Fruit fly (Drosophila melanogaster) whole organism, prepupa: Measurements from ENCODE around the gene Bap60.

Experiments
- CG10631 ChIP-seq: fragments of 200-800 bp; sonication (Bioruptor generic); optimal IDR thresholded peaks from 2 replicates; lab custom pipeline; 2016; ENCODE audit warnings: missing biosample characterization, missing genetic modification characterization
- CG10669 ChIP-seq: fragments of 200-800 bp; sonication (Bioruptor generic); optimal IDR thresholded peaks from 3 replicates; lab custom pipeline; 2018; ENCODE audit warnings: missing biosample characterization, mild to moderate bottlenecking, missing genetic modification characterization, moderate library complexity
- CG11902 ChIP-seq: fragments of 200-800 bp; sonication (Bioruptor generic); optimal IDR thresholded peaks from 3 replicates; lab custom pipeline; 2016; ENCODE audit warnings: missing biosample characterization, missing genetic modification characterization
- CG1621 ChIP-seq: fragments of 200-800 bp; sonication (Bioruptor generic); optimal IDR thresholded peaks from 3 replicates; lab custom pipeline; 2018; ENCODE audit warnings: missing biosample characterization, mild to moderate bottlenecking, missing genetic modification characterization
- CG16779 ChIP-seq: fragments of 200-800 bp; sonication (Bioruptor generic); optimal IDR thresholded peaks from 3 replicates; lab custom pipeline; 2017; ENCODE audit warnings: missing biosample characterization, mild to moderate bottlenecking, missing genetic modification characterization
- CG3032 ChIP-seq: fragments of 200-800 bp; optimal IDR thresholded peaks from 2 replicates; lab custom pipeline; 2019; ENCODE audit warnings: missing biosample characterization, mild to moderate bottlenecking, missing genetic modification characterization, moderate library complexity
- CG3919 ChIP-seq: fragments of 200-800 bp; sonication (Bioruptor generic); optimal IDR thresholded peaks from 3 replicates; lab custom pipeline; 2016; ENCODE audit warnings: missing biosample characterization, missing genetic modification characterization
- CG4318 ChIP-seq: fragments of 200-800 bp; sonication (Bioruptor generic); optimal IDR thresholded peaks from 3 replicates; lab custom pipeline; 2017; ENCODE audit warnings: missing biosample characterization, mild to moderate bottlenecking, missing genetic modification characterization
- CG6163 ChIP-seq: fragments of 200-800 bp; sonication (Bioruptor generic); IDR thresholded peaks from 3 replicates; pipeline ENCODE4 v1.3.6; 2022; ENCODE audit warnings: missing biosample characterization, missing genetic modification characterization
- CG6276 ChIP-seq: fragments of 200-800 bp; sonication (Bioruptor generic); optimal IDR thresholded peaks from 2 replicates; lab custom pipeline; 2017; ENCODE audit warnings: missing biosample characterization, mild to moderate bottlenecking, missing genetic modification characterization
- CG6808 ChIP-seq: fragments of 200-800 bp; sonication (Bioruptor generic); optimal IDR thresholded peaks from 3 replicates; lab custom pipeline; 2017; ENCODE audit warnings: missing biosample characterization, missing genetic modification characterization, mild to moderate bottlenecking, moderate library complexity, missing genetic modification reagents
- CG7368 ChIP-seq: fragments of 200-800 bp; sonication (Bioruptor generic); optimal IDR thresholded peaks from 3 replicates; lab custom pipeline; 2016; ENCODE audit warnings: missing biosample characterization, missing genetic modification characterization
- CG8319 ChIP-seq: fragments of 200-800 bp; sonication (Bioruptor generic); optimal IDR thresholded peaks from 3 replicates; lab custom pipeline; 2016; ENCODE audit warnings: missing biosample characterization, missing genetic modification characterization
- Eip75B ChIP-seq: fragments of 200-800 bp; sonication (Bioruptor generic); optimal IDR thresholded peaks from 3 replicates; lab custom pipeline; 2016; ENCODE audit warnings: missing biosample characterization, missing genetic modification characterization
- Eip78C ChIP-seq: fragments of 200-800 bp; sonication (Bioruptor generic); peaks from one replicate; lab custom pipeline; 2016; ENCODE audit warnings: missing biosample characterization, missing genetic modification characterization
- Eip93F ChIP-seq: fragments of 200-800 bp; sonication (Bioruptor generic); optimal IDR thresholded peaks from 2 replicates; lab custom pipeline; 2016; ENCODE audit warnings: missing biosample characterization, mild to moderate bottlenecking, missing genetic modification characterization
- Ets21C ChIP-seq: fragments of 200-800 bp; sonication (Bioruptor generic); optimal IDR thresholded peaks from 3 replicates; lab custom pipeline; 2016; ENCODE audit warnings: missing biosample characterization, missing genetic modification characterization
- Met ChIP-seq: fragments of 200-800 bp; sonication (Bioruptor generic); optimal IDR thresholded peaks from 3 replicates; lab custom pipeline; 2016; ENCODE audit warnings: missing biosample characterization, missing genetic modification characterization
- OdsH ChIP-seq: fragments of 200-800 bp; sonication (Bioruptor generic); optimal IDR thresholded peaks from 3 replicates; lab custom pipeline; 2016; ENCODE audit warnings: missing biosample characterization, missing genetic modification characterization
- Sox102F ChIP-seq: fragments of 200-800 bp; sonication (Bioruptor generic); optimal IDR thresholded peaks from 2 replicates; lab custom pipeline; 2016; ENCODE audit warnings: missing biosample characterization, mild to moderate bottlenecking, missing genetic modification characterization
- Sox14 ChIP-seq: fragments of 200-800 bp; sonication (Bioruptor generic); optimal IDR thresholded peaks from 3 replicates; lab custom pipeline; 2016; ENCODE audit warnings: missing biosample characterization, missing genetic modification characterization
- dac ChIP-seq: fragments of 200-800 bp; sonication (Bioruptor generic); optimal IDR thresholded peaks from 2 replicates; lab custom pipeline; 2017; ENCODE audit warnings: missing biosample characterization, mild to moderate bottlenecking, missing genetic modification characterization
- dsx ChIP-seq: fragments of 200-800 bp; optimal IDR thresholded peaks from 3 replicates; lab custom pipeline; 2019; ENCODE audit warnings: missing biosample characterization, mild to moderate bottlenecking, missing genetic modification characterization, moderate library complexity; ENCODE audit not compliant: poor library complexity, severe bottlenecking
- eg ChIP-seq: fragments of 200-800 bp; sonication (Bioruptor generic); IDR thresholded peaks from 3 replicates; pipeline ENCODE4 v1.3.6; 2022; ENCODE audit warnings: missing biosample characterization, missing genetic modification characterization
- esn ChIP-seq: fragments of 200-800 bp; sonication (Bioruptor generic); optimal IDR thresholded peaks from 2 replicates; lab custom pipeline; 2016; ENCODE audit warnings: missing biosample characterization, mild to moderate bottlenecking, missing genetic modification characterization, moderate library complexity
- fd59A ChIP-seq: fragments of 200-800 bp; sonication (Bioruptor generic); optimal IDR thresholded peaks from 2 replicates; lab custom pipeline; 2017; ENCODE audit warnings: missing biosample characterization, mild to moderate bottlenecking, missing genetic modification characterization, missing genetic modification reagents
- fd85E ChIP-seq: fragments of 200-800 bp; sonication (Bioruptor generic); optimal IDR thresholded peaks from 3 replicates; lab custom pipeline; 2016; ENCODE audit warnings: missing biosample characterization, missing genetic modification characterization
- fkh ChIP-seq: fragments of 200-800 bp; sonication (Bioruptor generic); optimal IDR thresholded peaks from 3 replicates; lab custom pipeline; 2017; ENCODE audit warnings: missing biosample characterization, mild to moderate bottlenecking, missing genetic modification characterization, moderate library complexity
- lz ChIP-seq: fragments of 200-800 bp; sonication (Bioruptor generic); optimal IDR thresholded peaks from 3 replicates; lab custom pipeline; 2016; ENCODE audit warnings: missing biosample characterization, missing genetic modification characterization
- net ChIP-seq: fragments of 200-800 bp; sonication (Bioruptor generic); optimal IDR thresholded peaks from 3 replicates; lab custom pipeline; 2016; ENCODE audit warnings: missing biosample characterization, missing genetic modification characterization
- salr ChIP-seq, 2 experiments: fragments of 200-800 bp; sonication (Bioruptor generic); optimal IDR thresholded peaks; 3 replicates each; lab custom pipeline; 2016 to 2018; ENCODE audit warnings: missing biosample characterization in 2 of 2, missing genetic modification characterization in 2 of 2, mild to moderate bottlenecking in 1 of 2
- spab ChIP-seq: fragments of 200-800 bp; sonication (Bioruptor generic); optimal IDR thresholded peaks from 2 replicates; lab custom pipeline; 2017; ENCODE audit warnings: missing biosample characterization, mild to moderate bottlenecking, missing genetic modification characterization, missing genetic modification reagents
- svp ChIP-seq: fragments of 200-800 bp; sonication (Bioruptor generic); peaks from one replicate; lab custom pipeline; 2016; ENCODE audit warnings: missing biosample characterization, missing genetic modification characterization
- topi ChIP-seq: fragments of 200-800 bp; sonication (Bioruptor generic); optimal IDR thresholded peaks from 3 replicates; lab custom pipeline; 2016; ENCODE audit warnings: missing biosample characterization, missing genetic modification characterization
- vri ChIP-seq: fragments of 200-800 bp; sonication (Bioruptor generic); optimal IDR thresholded peaks from 3 replicates; lab custom pipeline; 2016; ENCODE audit warnings: missing biosample characterization, mild to moderate bottlenecking, missing genetic modification characterization

The Bap60 gene

DNA sequence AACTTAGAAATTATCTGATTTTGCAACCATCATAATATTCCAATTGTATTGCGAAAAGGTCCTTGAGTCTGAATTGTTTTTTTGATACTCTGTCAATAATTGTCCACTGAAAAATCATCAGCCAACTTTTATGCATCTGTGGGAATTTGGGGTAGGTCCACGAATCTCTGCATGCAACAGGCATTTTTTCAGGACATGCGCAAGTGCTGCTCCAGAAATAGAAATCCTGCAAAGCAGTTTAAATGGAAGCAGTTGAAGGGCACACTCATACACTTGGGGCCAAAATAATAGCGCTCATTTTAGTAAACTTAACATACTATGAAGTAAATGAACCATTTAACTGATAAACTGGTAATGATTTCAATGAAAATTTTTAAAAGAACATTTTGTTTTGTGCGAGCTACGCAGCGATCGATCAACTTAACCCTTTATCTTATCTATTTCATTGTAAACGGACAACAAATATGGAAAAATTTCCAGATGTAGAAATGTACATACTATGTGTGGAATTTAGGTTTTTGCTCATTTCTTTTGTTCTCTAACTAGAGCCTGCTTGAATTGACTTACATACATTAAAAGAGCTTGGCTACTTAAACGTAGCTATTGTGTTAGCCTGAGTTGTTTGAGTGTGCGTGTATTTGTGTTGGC lies 29.0 kb downstream of the Bap60 start (continued):
- TF ChIP-seq esn, result peak; percentile 55
- peak; percentile 43 for TF ChIP-seq Sox102F (GFP tag; lab: Kevin White, UChicago)
- peak; percentile 32 for TF ChIP-seq lz (GFP tag; lab: Kevin White, UChicago)
- peak; percentile 46 for TF ChIP-seq CG1621 (tag; lab: Kevin White, UChicago)
- peak; percentile 27 for TF ChIP-seq svp (GFP tag; lab: Kevin White, UChicago)
- peak; percentile 21 for TF ChIP-seq CG16779
- peak; percentile 2 for TF ChIP-seq Ets21C (GFP tag; lab: Kevin White, UChicago)
- peak; percentile 55 for TF ChIP-seq OdsH (GFP tag; lab: Kevin White, UChicago)
- TF ChIP-seq dac (GFP tag; lab: Kevin White, UChicago), result peak; percentile 35
- TF ChIP-seq Eip93F (GFP tag; lab: Kevin White, UChicago), result no peak
- no peak for TF ChIP-seq CG8319 (GFP tag; lab: Kevin White, UChicago)
- peak; percentile 44 for TF ChIP-seq dsx
- TF ChIP-seq CG10669, result peak; percentile 64
- TF ChIP-seq spab (GFP tag; lab: Kevin White, UChicago), result peak; percentile 52
- TF ChIP-seq CG7368 (GFP tag; lab: Kevin White, UChicago), result peak; percentile 8
- TF ChIP-seq CG11902 (GFP tag; lab: Kevin White, UChicago), result peak; percentile 5
- TF ChIP-seq fd59A (GFP tag; lab: Kevin White, UChicago), result peak; percentile 59
- TF ChIP-seq CG6808 (GFP tag; lab: Kevin White, UChicago), result peak; percentile 74
- TF ChIP-seq CG3919 (GFP tag; lab: Kevin White, UChicago), result peak; percentile 39
- TF ChIP-seq fkh (GFP tag; lab: Kevin White, UChicago), result peak; percentile 34
- peak; percentile 16 for TF ChIP-seq vri
- peak; percentile 56 for TF ChIP-seq Met (GFP tag; lab: Kevin White, UChicago)
- peak; percentile 63 for TF ChIP-seq CG3032 (tag; lab: Kevin White, UChicago)
- peak; percentile 49 for TF ChIP-seq CG10631 (GFP tag; lab: Kevin White, UChicago)
- peak; percentile 34 for TF ChIP-seq net (GFP tag; lab: Kevin White, UChicago)
- peak; percentile 70 for TF ChIP-seq CG6276
- TF ChIP-seq, all 60 proteins: peak for 51

- TF ChIP-seq CG7368 (GFP tag; lab: Kevin White, UChicago) (no peak), Eip78C (GFP tag; lab: Kevin White, UChicago) (peak; percentile 78), salr (GFP tag; optimal IDR thresholded peaks at IDR 0.05; lab: Kevin White, UChicago) (no peak), fd59A (GFP tag; lab: Kevin White, UChicago) (no peak), CG6276 (no peak), svp (GFP tag; lab: Kevin White, UChicago) (peak; percentile 76), fkh (GFP tag; lab: Kevin White, UChicago) (peak; percentile 54), esn (peak; percentile 33), dsx (peak; percentile 14), Met (GFP tag; lab: Kevin White, UChicago) (no peak), CG6163 (peak; percentile 29; the same call in 1 of the 3 replicates), topi (GFP tag; lab: Kevin White, UChicago) (peak; percentile 21), eg (GFP tag; lab: Robert Waterston, UW) (peak; percentile 30; the same call in 1 of the 3 replicates), OdsH (GFP tag; lab: Kevin White, UChicago) (no peak), net (GFP tag; lab: Kevin White, UChicago) (no peak), fd85E (GFP tag; lab: Kevin White, UChicago) (no peak), CG4318 (no peak), Eip75B (GFP tag; lab: Kevin White, UChicago) (peak; percentile 25), Sox14 (GFP tag; lab: Kevin White, UChicago) (peak; percentile 14)
Observed at dm6 chrX:13128750-13129152, 30.6 kb downstream of the Bap60 start, which contains the start of the genes CG32638, CG15717 and MFS10. Gene CG32638 (minus strand): TSS chrX:13128794. Gene CG15717 (plus strand): TSS chrX:13128952. Gene MFS10 (plus strand): TSS chrX:13129018.
